Fruit fly (Drosophila melanogaster) Kc167 (cell line): ENCODE results near the gene Ac78C.

ENCODE experiments used
- Myc ChIP-seq: fragments of >200 bp; optimal IDR thresholded peaks from 2 replicates; lab custom pipeline; 2017; ENCODE audit warnings: missing external identifiers
- Sin3A ChIP-seq: fragments of >200 bp; optimal IDR thresholded peaks from 2 replicates; lab custom pipeline; 2018; ENCODE audit warnings: missing external identifiers
- h ChIP-seq: fragments of >200 bp; optimal IDR thresholded peaks from 3 replicates; lab custom pipeline; 2018; ENCODE audit warnings: missing external identifiers
- insv ChIP-seq: fragments of >200 bp; optimal IDR thresholded peaks from 3 replicates; lab custom pipeline; 2018; ENCODE audit warnings: missing external identifiers
- psq ChIP-seq: fragments of >200 bp; optimal IDR thresholded peaks from 2 replicates; lab custom pipeline; 2017; ENCODE audit warnings: missing external identifiers
- ttk ChIP-seq: sonication (Bioruptor generic); optimal IDR thresholded peaks from 2 replicates; lab custom pipeline; 2017; ENCODE audit warnings: missing external identifiers

Gene Ac78C

dm6 chr3L:21201246-21201896, 29.6 kb upstream of the Ac78C start:
- TF ChIP-seq h (lab: Kevin White, UChicago) (no peak), Myc (lab: Kevin White, UChicago) (no peak), ttk (lab: Kevin White, UChicago) (no peak), psq (lab: Kevin White, UChicago) (no peak), Sin3A (lab: Kevin White, UChicago) (no peak), insv (no peak)

dm6 chr3L:21200587-21200986, 28.9 kb upstream of the Ac78C start:
- TF ChIP-seq Sin3A (lab: Kevin White, UChicago) = no peak
- no peak for TF ChIP-seq h (lab: Kevin White, UChicago)
- no peak for TF ChIP-seq psq (lab: Kevin White, UChicago)
- no peak for TF ChIP-seq ttk (lab: Kevin White, UChicago)
- TF ChIP-seq Myc (lab: Kevin White, UChicago) = no peak
- TF ChIP-seq insv = no peak

- no peak for TF ChIP-seq h (lab: Kevin White, UChicago)
- no peak for TF ChIP-seq psq (lab: Kevin White, UChicago)
- no peak for TF ChIP-seq Myc (lab: Kevin White, UChicago)
- TF ChIP-seq Sin3A (lab: Kevin White, UChicago) = no peak
- no peak for TF ChIP-seq insv
- TF ChIP-seq ttk (lab: Kevin White, UChicago) = no peak
Measured at dm6 chr3L:21196563-21196962, 24.8 kb upstream of the Ac78C start, which contains the start of the genes Targ3 and park. Gene Targ3, plus strand, starts transcription at chr3L:21196831. Gene park, minus strand, starts transcription at chr3L:21196853.

- no peak for TF ChIP-seq Sin3A (lab: Kevin White, UChicago)
- TF ChIP-seq h (lab: Kevin White, UChicago) = no peak
- TF ChIP-seq insv = no peak
- TF ChIP-seq ttk (lab: Kevin White, UChicago) = no peak
- no peak for TF ChIP-seq Myc (lab: Kevin White, UChicago)
- no peak for TF ChIP-seq psq (lab: Kevin White, UChicago)
Measured at dm6 chr3L:21194392-21194925, 22.7 kb upstream of the Ac78C start.

DNA sequence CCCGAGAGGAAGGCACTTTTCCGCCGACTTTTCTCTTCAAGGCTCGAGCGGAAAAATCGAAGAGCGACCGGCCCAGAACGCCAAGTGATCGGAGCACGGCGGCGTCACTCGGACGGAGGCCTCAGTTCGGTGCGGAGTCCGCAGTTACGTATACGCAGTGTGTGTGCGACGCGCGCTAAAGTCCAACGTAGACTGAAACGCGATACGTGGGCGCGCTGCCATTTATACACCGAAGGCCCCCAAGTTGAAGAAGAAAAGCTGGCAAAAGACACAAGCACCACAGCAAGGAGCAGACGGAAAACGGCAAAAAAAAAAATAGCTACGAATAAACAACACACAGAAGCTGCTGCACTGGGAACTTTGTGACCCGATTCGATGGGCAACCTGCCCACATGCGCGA, 21.4 kb upstream of the Ac78C start, which contains the start of gene CG42337:
Gene CG42337, minus strand, starts transcription at position 194 of the 400 bp plus-strand sequence.
- TF ChIP-seq Myc (lab: Kevin White, UChicago) (no peak), insv (no peak)

DNA sequence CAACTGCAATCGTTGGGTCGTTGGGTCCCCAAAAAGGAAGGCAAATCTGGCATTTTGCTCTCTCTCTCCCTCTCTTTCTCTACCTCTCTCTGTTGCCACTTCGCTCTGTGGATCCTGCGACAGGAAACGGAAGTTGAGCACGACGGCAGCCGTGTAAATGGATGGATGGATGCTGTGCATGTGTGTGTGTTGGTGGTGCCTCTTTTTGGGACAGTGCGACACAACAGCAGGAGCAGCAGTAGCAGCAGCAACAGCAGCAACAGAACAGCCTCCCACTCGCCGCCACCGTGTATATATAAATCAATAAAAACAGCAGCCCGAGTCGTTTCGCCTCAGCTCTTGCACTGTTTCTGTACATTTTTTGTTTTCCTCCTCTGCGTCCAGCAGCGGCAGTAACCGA, 20.3 kb upstream of the Ac78C start:
- TF ChIP-seq psq (lab: Kevin White, UChicago) (no peak), Sin3A (lab: Kevin White, UChicago) (no peak), insv (no peak), ttk (lab: Kevin White, UChicago) (no peak), Myc (lab: Kevin White, UChicago) (no peak), h (lab: Kevin White, UChicago) (no peak)

DNA sequence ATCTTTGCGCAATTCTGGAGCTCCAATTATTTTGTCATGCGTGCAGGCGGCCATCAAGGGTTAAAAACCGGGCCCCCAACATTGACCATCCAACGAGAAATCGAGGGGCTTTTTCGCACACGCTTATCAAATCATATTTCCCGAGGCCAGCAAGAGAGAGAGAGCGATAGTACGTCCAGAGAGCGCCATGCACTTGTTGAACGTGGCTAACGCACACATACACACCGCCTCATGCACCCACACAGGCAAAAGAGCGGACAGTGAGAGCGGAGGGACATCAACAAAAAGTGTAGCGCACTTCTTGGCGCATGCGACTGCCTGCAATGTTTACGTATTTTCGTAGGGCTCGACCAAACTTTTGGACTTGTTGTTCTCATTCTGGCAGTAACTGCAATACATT, 14.8 kb upstream of the Ac78C start:
- TF ChIP-seq insv = no peak

- TF ChIP-seq psq (lab: Kevin White, UChicago) (no peak), ttk (lab: Kevin White, UChicago) (no peak), h (lab: Kevin White, UChicago) (no peak), insv (no peak), Myc (lab: Kevin White, UChicago) (no peak), Sin3A (lab: Kevin White, UChicago) (no peak)
Measured at dm6 chr3L:21185622-21186021, 13.9 kb upstream of the Ac78C start.

dm6 chr3L:21176935-21177581, 5.3 kb upstream of the Ac78C start:
- TF ChIP-seq Myc (lab: Kevin White, UChicago) (no peak), Sin3A (lab: Kevin White, UChicago) (no peak), insv (no peak), h (lab: Kevin White, UChicago) (no peak), psq (lab: Kevin White, UChicago) (no peak), ttk (lab: Kevin White, UChicago) (no peak)

DNA sequence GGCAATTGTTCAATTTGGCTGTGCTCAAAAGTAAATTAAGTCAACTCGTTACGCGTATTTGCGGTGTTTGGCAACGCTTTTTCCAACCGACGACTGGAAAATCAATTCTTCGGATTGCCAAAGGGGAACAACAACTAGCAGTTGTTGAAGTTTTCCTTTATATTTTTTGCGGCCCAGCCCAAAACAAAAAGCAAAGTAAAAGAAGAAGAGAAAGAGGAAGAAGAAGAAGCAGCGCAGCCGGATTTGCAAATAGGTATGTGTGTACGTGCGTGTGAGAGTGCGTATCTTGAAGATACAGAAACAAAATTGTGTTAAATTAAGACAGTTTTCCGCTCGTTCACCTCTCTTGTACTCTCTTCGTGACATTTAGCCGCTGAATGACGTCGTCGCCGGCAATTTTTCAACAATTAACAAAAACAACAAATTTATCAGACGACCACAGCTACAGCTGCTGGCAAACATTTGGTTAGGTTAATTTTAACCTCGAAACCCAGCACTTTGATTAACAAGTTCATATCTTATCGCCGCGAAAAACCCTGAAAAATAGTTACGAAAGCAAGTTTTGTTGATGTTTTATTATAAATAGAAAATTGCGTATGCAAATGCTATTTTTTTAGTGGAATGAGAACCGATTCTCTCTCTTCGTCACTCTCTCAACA, 4.7 kb upstream of the Ac78C start:
- no peak for TF ChIP-seq insv
- TF ChIP-seq psq (lab: Kevin White, UChicago) = no peak
- no peak for TF ChIP-seq Myc (lab: Kevin White, UChicago)
- no peak for TF ChIP-seq Sin3A (lab: Kevin White, UChicago)
- TF ChIP-seq h (lab: Kevin White, UChicago) = no peak
- no peak for TF ChIP-seq ttk (lab: Kevin White, UChicago)

dm6 chr3L:21175531-21176271, 4.0 kb upstream of the Ac78C start:
- TF ChIP-seq insv (no peak), Sin3A (lab: Kevin White, UChicago) (no peak), ttk (lab: Kevin White, UChicago) (no peak)
